Worm (Caenorhabditis elegans) whole organism, L4 larva: ENCODE results near the gene scl-5.

Source experiments
- ZK546.5 ChIP-seq, 2 experiments: sonication (generic microtip); optimal IDR thresholded peaks; 2 replicates each; lab custom pipeline; 2017; ENCODE audit warnings: missing biosample characterization in 2 of 2, missing genetic modification characterization in 2 of 2
- aly-2 ChIP-seq: sonication (generic microtip); optimal IDR thresholded peaks from 2 replicates; lab custom pipeline; 2018; ENCODE audit warnings: missing biosample characterization, missing genetic modification characterization
- ceh-82 ChIP-seq: sonication (generic microtip); optimal IDR thresholded peaks from 2 replicates; lab custom pipeline; 2017; ENCODE audit warnings: missing biosample characterization, missing genetic modification characterization
- pha-4 ChIP-seq, 2 experiments: fragments of 150-350 bp in 1 of 2; fragments of 200-800 bp in 1 of 2; sonication (Bioruptor generic) in 1 of 2; IDR thresholded peaks in 1 of 2; optimal IDR thresholded peaks in 1 of 2; 2 replicates each; pipeline versions ENCODE4 v1.3.6 to Lab custom; 2014 to 2022; ENCODE audit warnings: missing genetic modification characterization in 2 of 2, missing genetic modification reagents in 2 of 2, missing biosample characterization in 1 of 2, missing compliant biosample characterization in 1 of 2
- pqm-1 ChIP-seq: sonication (generic microtip); optimal IDR thresholded peaks from 2 replicates; lab custom pipeline; 2017; ENCODE audit warnings: missing biosample characterization, missing genetic modification characterization

ce11 chrIV:13033516-13033915, 30.3 kb upstream of the scl-5 start:
- no peak for TF ChIP-seq ceh-82 (tag; lab: Kevin White, UChicago)
- TF ChIP-seq pqm-1 (tag; lab: Kevin White, UChicago): no peak
- TF ChIP-seq pha-4 (GFP tag; IDR thresholded peaks at IDR 0.05; lab: Robert Waterston, UW): no peak
- TF ChIP-seq pha-4 (tag; optimal IDR thresholded peaks at IDR 0.05; lab: Kevin White, UChicago): no peak
- TF ChIP-seq aly-2: no peak
- TF ChIP-seq ZK546.5 (tag; optimal IDR thresholded peaks at IDR 0.05; lab: Kevin White, UChicago): no peak
